Worm (Caenorhabditis elegans) whole organism, late embryonic: Measurements from ENCODE around the gene F07C6.4.

Experiments
- C08G9.2 ChIP-seq: sonication (generic microtip); optimal IDR thresholded peaks from 2 replicates; lab custom pipeline; 2016; ENCODE audit warnings: mild to moderate bottlenecking, missing genetic modification characterization, moderate library complexity, missing compliant biosample characterization
- F13H6.1 ChIP-seq: sonication (generic microtip); optimal IDR thresholded peaks from 2 replicates; lab custom pipeline; 2016; ENCODE audit warnings: missing genetic modification characterization, missing compliant biosample characterization
- Y22D7AL.16 ChIP-seq: sonication (generic microtip); optimal IDR thresholded peaks from 2 replicates; lab custom pipeline; 2016; ENCODE audit warnings: missing genetic modification characterization, missing compliant biosample characterization
- ceh-14 ChIP-seq: sonication (generic microtip); optimal IDR thresholded peaks from 2 replicates; lab custom pipeline; 2016; ENCODE audit warnings: missing genotype, missing genetic modification characterization, missing compliant biosample characterization
- ceh-18 ChIP-seq: sonication (generic microtip); optimal IDR thresholded peaks from 2 replicates; lab custom pipeline; 2016; ENCODE audit warnings: missing genetic modification characterization, missing compliant biosample characterization
- ceh-19 ChIP-seq: fragments of 200-800 bp; sonication (Bioruptor generic); optimal IDR thresholded peaks from 2 replicates; lab custom pipeline; 2018; ENCODE audit warnings: mild to moderate bottlenecking, missing genetic modification characterization, missing compliant biosample characterization
- ceh-31 ChIP-seq: sonication (generic microtip); optimal IDR thresholded peaks from 2 replicates; lab custom pipeline; 2016; ENCODE audit warnings: missing genetic modification characterization, missing compliant biosample characterization
- ceh-34 ChIP-seq: sonication (generic microtip); optimal IDR thresholded peaks from 2 replicates; lab custom pipeline; 2016; ENCODE audit warnings: mild to moderate bottlenecking, missing genetic modification characterization, missing compliant biosample characterization
- ceh-45 ChIP-seq: fragments of 200-800 bp; sonication (Bioruptor generic); IDR thresholded peaks from 2 replicates; pipeline ENCODE4 v1.3.6; 2022; ENCODE audit warnings: missing genetic modification reagents, missing genetic modification characterization, missing compliant biosample characterization
- ceh-48 ChIP-seq: sonication (generic microtip); optimal IDR thresholded peaks from 2 replicates; lab custom pipeline; 2016; ENCODE audit warnings: missing genetic modification characterization, inconsistent platforms, missing compliant biosample characterization
- ceh-6 ChIP-seq: fragments of 200-800 bp; sonication (Bioruptor generic); optimal IDR thresholded peaks from 2 replicates; lab custom pipeline; 2018; ENCODE audit warnings: mild to moderate bottlenecking, missing genetic modification characterization, missing compliant biosample characterization
- dmd-4 ChIP-seq: sonication (generic microtip); optimal IDR thresholded peaks from 2 replicates; lab custom pipeline; 2016; ENCODE audit warnings: borderline replicate concordance, missing genetic modification characterization, missing compliant biosample characterization
- elt-2 ChIP-seq: sonication (generic microtip); optimal IDR thresholded peaks from 2 replicates; lab custom pipeline; 2016; ENCODE audit warnings: missing genetic modification reagents, missing genetic modification characterization, missing compliant biosample characterization
- elt-4 ChIP-seq: sonication (generic microtip); optimal IDR thresholded peaks from 2 replicates; lab custom pipeline; 2016; ENCODE audit warnings: missing genetic modification characterization, missing compliant biosample characterization
- ets-4 ChIP-seq: sonication (generic microtip); optimal IDR thresholded peaks from 2 replicates; lab custom pipeline; 2016; ENCODE audit warnings: missing genetic modification characterization, missing compliant biosample characterization
- eyg-1 ChIP-seq: sonication (generic microtip); optimal IDR thresholded peaks from 2 replicates; lab custom pipeline; 2016; ENCODE audit warnings: missing genotype, missing genetic modification characterization, missing compliant biosample characterization
- fax-1 ChIP-seq: sonication (generic microtip); optimal IDR thresholded peaks from 2 replicates; lab custom pipeline; 2016; ENCODE audit warnings: missing genotype, missing genetic modification characterization, missing compliant biosample characterization
- fkh-10 ChIP-seq: fragments of 150-350 bp; optimal IDR thresholded peaks from 2 replicates; lab custom pipeline; 2014; ENCODE audit warnings: missing biosample characterization, missing genetic modification reagents, missing genetic modification characterization
- gmeb-2 ChIP-seq: sonication (generic microtip); optimal IDR thresholded peaks from 2 replicates; lab custom pipeline; 2016; ENCODE audit warnings: missing genetic modification characterization, inconsistent platforms, missing compliant biosample characterization
- hlh-30 ChIP-seq: sonication (generic microtip); optimal IDR thresholded peaks from 2 replicates; lab custom pipeline; 2017; ENCODE audit warnings: antibody characterized with exemption, missing genetic modification characterization, missing compliant biosample characterization; ENCODE audit not compliant: insufficient read depth
- hlh-6 ChIP-seq: sonication (generic microtip); optimal IDR thresholded peaks from 2 replicates; lab custom pipeline; 2016; ENCODE audit warnings: missing genotype, missing genetic modification characterization, missing compliant biosample characterization
- lim-6 ChIP-seq: sonication (generic microtip); optimal IDR thresholded peaks from 2 replicates; lab custom pipeline; 2016; ENCODE audit warnings: missing genetic modification characterization, missing compliant biosample characterization
- lin-11 ChIP-seq: fragments of 200-800 bp; sonication (Bioruptor generic); optimal IDR thresholded peaks from 2 replicates; lab custom pipeline; 2018; ENCODE audit warnings: mild to moderate bottlenecking, missing genetic modification characterization, missing compliant biosample characterization
- mec-3 ChIP-seq: sonication (generic microtip); optimal IDR thresholded peaks from 2 replicates; lab custom pipeline; 2016; ENCODE audit warnings: borderline replicate concordance, missing genetic modification characterization, missing compliant biosample characterization
- nfya-1 ChIP-seq: sonication (generic microtip); optimal IDR thresholded peaks from 2 replicates; lab custom pipeline; 2017; ENCODE audit warnings: missing genetic modification characterization, mild to moderate bottlenecking, missing compliant biosample characterization, antibody characterized with exemption, moderate library complexity
- nhr-232 ChIP-seq: sonication (generic microtip); optimal IDR thresholded peaks from 2 replicates; lab custom pipeline; 2016; ENCODE audit warnings: missing genetic modification characterization, missing compliant biosample characterization
- pag-3 ChIP-seq: sonication (generic microtip); optimal IDR thresholded peaks from 2 replicates; lab custom pipeline; 2016; ENCODE audit warnings: missing compliant biosample characterization, missing genetic modification characterization, borderline replicate concordance
- pha-2 ChIP-seq: sonication (generic microtip); optimal IDR thresholded peaks from 2 replicates; lab custom pipeline; 2017; ENCODE audit warnings: mild to moderate bottlenecking, missing genetic modification characterization, missing compliant biosample characterization
- pqm-1 ChIP-seq: sonication (generic microtip); optimal IDR thresholded peaks from 2 replicates; lab custom pipeline; 2016; ENCODE audit warnings: missing genetic modification characterization, missing compliant biosample characterization
- pros-1 ChIP-seq: fragments of 150-350 bp; optimal IDR thresholded peaks from 2 replicates; lab custom pipeline; 2014; ENCODE audit warnings: missing biosample characterization, missing genetic modification reagents, missing genetic modification characterization
- ref-2 ChIP-seq: sonication (generic microtip); optimal IDR thresholded peaks from 2 replicates; lab custom pipeline; 2016; ENCODE audit warnings: missing genetic modification characterization, missing compliant biosample characterization
- rnt-1 ChIP-seq: sonication (generic microtip); optimal IDR thresholded peaks from 2 replicates; lab custom pipeline; 2016; ENCODE audit warnings: missing genetic modification characterization, missing compliant biosample characterization
- sdc-2 ChIP-seq: sonication (generic microtip); optimal IDR thresholded peaks from 2 replicates; lab custom pipeline; 2016; ENCODE audit warnings: missing genotype, missing genetic modification characterization, missing compliant biosample characterization
- sox-4 ChIP-seq: sonication (generic microtip); optimal IDR thresholded peaks from 2 replicates; lab custom pipeline; 2017; ENCODE audit warnings: mild to moderate bottlenecking, missing genetic modification characterization, inconsistent platforms, missing compliant biosample characterization
- syd-9 ChIP-seq: sonication (generic microtip); optimal IDR thresholded peaks from 2 replicates; lab custom pipeline; 2016; ENCODE audit warnings: mild to moderate bottlenecking, missing genetic modification characterization, moderate library complexity, missing compliant biosample characterization
- tbx-2 ChIP-seq: sonication (generic microtip); optimal IDR thresholded peaks from 2 replicates; lab custom pipeline; 2016; ENCODE audit warnings: missing genetic modification characterization, missing compliant biosample characterization
- ttx-3 ChIP-seq: sonication (generic microtip); optimal IDR thresholded peaks from 2 replicates; lab custom pipeline; 2016; ENCODE audit warnings: missing genetic modification reagents, missing genetic modification characterization, missing compliant biosample characterization
- unc-3 ChIP-seq, 2 experiments: fragments of 200-800 bp in 1 of 2; sonication (Bioruptor generic) in 1 of 2; sonication (generic microtip) in 1 of 2; conservative IDR thresholded peaks in 1 of 2; optimal IDR thresholded peaks in 1 of 2; 2 replicates each; pipeline versions ENCODE4 v1.3.6 to Lab custom; 2016 to 2022; ENCODE audit warnings: missing compliant biosample characterization in 2 of 2, missing genetic modification characterization in 2 of 2, missing genetic modification reagents in 1 of 2
- unc-42 ChIP-seq: sonication (generic microtip); optimal IDR thresholded peaks from 2 replicates; lab custom pipeline; 2016; ENCODE audit warnings: missing genotype, missing genetic modification characterization, missing compliant biosample characterization
- unc-86 ChIP-seq: sonication (generic microtip); optimal IDR thresholded peaks from 2 replicates; lab custom pipeline; 2016; ENCODE audit warnings: missing genetic modification characterization, missing compliant biosample characterization

F07C6.4 gene

DNA sequence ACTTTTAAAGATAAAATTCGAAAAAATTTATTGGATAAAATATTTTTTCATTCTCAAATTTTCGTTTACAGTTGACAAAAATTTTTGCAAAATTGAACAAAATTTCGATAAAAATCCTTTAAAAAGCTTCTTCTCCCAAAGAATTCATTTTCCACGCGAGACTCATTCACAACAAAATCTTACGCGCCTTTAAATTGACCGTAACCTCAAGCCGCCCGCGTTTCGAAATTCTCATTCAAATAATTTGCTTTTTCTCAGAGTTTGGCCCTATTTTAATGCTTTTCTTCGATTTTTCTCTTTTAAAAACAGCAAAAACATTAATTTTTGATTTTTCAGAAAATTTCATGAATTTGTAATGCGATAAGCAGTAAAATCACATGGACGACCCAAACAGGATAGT, at the start of gene F07C6.4:
TSS of gene F07C6.4 (plus strand) at position 330 of the 400 bp plus-strand sequence.
- no peak for TF ChIP-seq unc-86 (tag; lab: Kevin White, UChicago)
- TF ChIP-seq ets-4 (tag; lab: Kevin White, UChicago): no peak
- no peak for TF ChIP-seq F13H6.1 (tag; lab: Kevin White, UChicago)
- TF ChIP-seq ceh-48: no peak
- TF ChIP-seq dmd-4 (tag; lab: Kevin White, UChicago): no peak
- no peak for TF ChIP-seq ceh-18
- no peak for TF ChIP-seq elt-4
- TF ChIP-seq ttx-3 (tag; lab: Kevin White, UChicago): no peak

DNA sequence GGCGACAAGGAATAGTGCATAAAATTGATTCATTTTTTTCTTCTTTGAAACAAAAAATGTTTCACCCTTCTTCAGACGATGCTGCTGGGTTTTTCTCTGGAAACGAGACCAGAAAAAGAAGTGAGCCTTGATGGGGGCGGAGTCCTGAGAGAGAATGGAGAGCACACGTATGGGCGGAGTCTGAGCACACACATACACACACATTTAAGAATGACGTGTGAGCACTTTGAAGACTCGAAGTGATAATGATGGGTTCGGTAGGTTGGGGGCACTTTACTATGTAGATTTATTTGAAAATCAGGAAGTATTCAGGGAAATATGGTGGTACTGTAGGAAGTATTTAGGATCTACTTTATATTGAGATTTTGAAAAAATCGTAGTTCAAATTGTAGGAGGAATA, 48.3 kb upstream of the F07C6.4 start, which contains the start of gene flp-9:
TSS of gene flp-9 (minus strand) at position 101 of the 400 bp plus-strand sequence.
- no peak for TF ChIP-seq gmeb-2 (tag; lab: Kevin White, UChicago)
- no peak for TF ChIP-seq pqm-1 (tag; lab: Kevin White, UChicago)
- TF ChIP-seq lim-6: no peak
- no peak for TF ChIP-seq ref-2 (tag; lab: Kevin White, UChicago)
- no peak for TF ChIP-seq hlh-6 (tag; lab: Kevin White, UChicago)
- TF ChIP-seq ets-4 (tag; lab: Kevin White, UChicago): no peak

DNA sequence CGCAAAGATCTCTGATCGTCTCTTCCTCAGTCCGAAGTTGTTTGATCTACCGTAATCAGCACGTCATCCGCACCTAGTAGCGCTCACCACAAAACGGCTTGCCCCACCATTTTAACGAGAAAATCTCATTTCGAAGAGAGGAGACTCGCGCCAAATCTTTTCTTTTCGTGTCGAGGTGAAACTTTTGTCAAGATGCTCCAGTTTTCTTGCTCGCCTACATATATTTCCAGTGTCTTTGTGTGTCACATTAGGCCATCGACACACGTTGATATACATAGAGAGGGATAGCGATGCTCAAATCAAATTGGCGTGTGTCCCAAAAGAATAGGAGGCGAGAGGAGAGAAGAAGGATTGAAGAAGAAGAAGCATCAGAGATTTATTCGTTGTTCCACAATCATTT, 42.9 kb upstream of the F07C6.4 start:
- TF ChIP-seq eyg-1 (tag; lab: Kevin White, UChicago): no peak
- TF ChIP-seq unc-42 (tag; lab: Kevin White, UChicago): peak; percentile 90
- TF ChIP-seq, all 69 proteins: peak for 1

DNA sequence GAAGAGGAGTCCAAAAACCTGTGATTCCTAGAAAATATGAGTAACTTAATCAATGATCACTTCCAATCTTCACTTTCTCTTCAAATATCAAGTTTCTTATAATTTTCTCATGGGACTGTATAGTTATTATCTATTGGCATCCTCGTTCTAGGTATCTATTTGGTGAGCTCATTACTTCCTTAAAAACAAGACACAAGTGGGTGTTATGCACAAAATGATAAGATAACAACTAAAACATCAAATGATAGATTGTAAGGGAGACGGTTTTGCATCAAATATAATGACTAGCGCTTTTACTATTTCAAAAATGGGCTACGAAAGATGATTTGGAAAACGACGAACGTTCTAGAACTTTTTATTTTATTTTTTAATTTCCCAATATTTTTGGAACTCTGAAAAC, 40.7 kb upstream of the F07C6.4 start, which contains the start of gene ZK897.10:
TSS of gene ZK897.10 (plus strand) at position 285 of the 400 bp plus-strand sequence.
- TF ChIP-seq ttx-3 (tag; lab: Kevin White, UChicago): no peak
- no peak for TF ChIP-seq ceh-6 (GFP tag; lab: Kevin White, UChicago)
- TF ChIP-seq ets-4 (tag; lab: Kevin White, UChicago): no peak
- TF ChIP-seq elt-2: peak; percentile 86
- TF ChIP-seq mec-3 (tag; lab: Kevin White, UChicago): no peak
- TF ChIP-seq ceh-14 (tag; lab: Kevin White, UChicago): no peak
- TF ChIP-seq sdc-2 (tag; lab: Kevin White, UChicago): no peak

DNA sequence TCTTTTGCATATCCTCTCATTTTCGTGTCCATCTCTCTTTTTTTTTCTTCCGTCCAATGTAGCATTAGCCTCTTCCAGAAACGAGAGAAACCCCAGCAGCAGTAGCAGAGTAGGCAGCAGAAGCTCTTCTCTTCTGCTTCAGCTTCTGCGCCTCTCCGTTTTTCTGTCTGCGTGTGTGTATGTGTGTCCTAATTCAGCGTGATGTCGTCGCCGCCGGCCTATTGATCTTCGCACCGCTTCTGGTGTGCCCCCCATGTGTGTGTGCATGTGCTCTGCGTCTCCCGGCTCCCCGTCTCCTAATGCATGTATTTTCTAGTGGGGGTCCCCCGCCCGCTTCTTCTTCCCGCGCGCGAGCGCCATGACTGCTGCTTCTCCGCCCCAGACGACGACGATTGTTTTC, 34.3 kb upstream of the F07C6.4 start:
- TF ChIP-seq F13H6.1 (tag; lab: Kevin White, UChicago) (peak; percentile 5), pros-1 (tag; lab: Kevin White, UChicago) (peak; percentile 29), ceh-34 (tag; lab: Kevin White, UChicago) (peak; percentile 59), unc-86 (tag; lab: Kevin White, UChicago) (peak; percentile 25), ceh-31 (tag; lab: Kevin White, UChicago) (peak; percentile 85), sox-4 (tag; lab: Kevin White, UChicago) (no peak), unc-42 (tag; lab: Kevin White, UChicago) (peak; percentile 90), unc-3 (GFP tag; conservative IDR thresholded peaks at IDR 0.05; lab: Robert Waterston, UW) (no peak; the same call in 1 of the 2 replicates), unc-3 (tag; optimal IDR thresholded peaks at IDR 0.05; lab: Kevin White, UChicago) (peak; percentile 11), mec-3 (tag; lab: Kevin White, UChicago) (peak; percentile 11), lin-11 (tag; lab: Kevin White, UChicago) (no peak), nfya-1 (tag; lab: Kevin White, UChicago) (peak; percentile 44), dmd-4 (tag; lab: Kevin White, UChicago) (peak; percentile 28), ceh-48 (peak; percentile 81), fkh-10 (GFP tag; lab: Kevin White, UChicago) (peak; percentile 50), Y22D7AL.16 (tag; lab: Kevin White, UChicago) (no peak), C08G9.2 (peak; percentile 50), ceh-45 (GFP tag; lab: Robert Waterston, UW) (0 out of 2 replicates have a peak, but pooled peaks have one; percentile 8), ceh-18 (peak; percentile 72), fax-1 (tag; lab: Kevin White, UChicago) (peak; percentile 67), hlh-30 (tag; lab: Kevin White, UChicago) (peak; percentile 21), nhr-232 (tag; lab: Kevin White, UChicago) (no peak), tbx-2 (tag; lab: Kevin White, UChicago) (peak; percentile 65), ceh-19 (GFP tag; lab: Kevin White, UChicago) (peak; percentile 1), ref-2 (tag; lab: Kevin White, UChicago) (peak; percentile 56), syd-9 (tag; lab: Kevin White, UChicago) (peak; percentile 50), pag-3 (no peak), ceh-14 (tag; lab: Kevin White, UChicago) (peak; percentile 71), pha-2 (tag; lab: Kevin White, UChicago) (no peak), rnt-1 (no peak)
